Worm (Caenorhabditis elegans): ENCODE measurements around the gene F17E9.5.
A peak's percentile ranks its signal among the peaks of the same experiment; 100 is the strongest.
"Not testable (repeated sequence)": the region's sequence is repeated elsewhere in the genome, so short reads cannot be mapped to it uniquely, and the experiment has no call there.

Gene F17E9.5

ce11 chrIV:8380266-8380850 lies 34.7 kb downstream of the F17E9.5 start:
- TF ChIP-seq egl-13 (tag; optimal IDR thresholded peaks at IDR 0.05) (no peak), fkh-8 (tag; optimal IDR thresholded peaks at IDR 0.05) (no peak), pqm-1 (tag; optimal IDR thresholded peaks at IDR 0.05) (peak; percentile 75), lin-35 (GFP tag; optimal IDR thresholded peaks at IDR 0.05) (peak in 1 of 2 experiments; percentile 27), lin-14 (GFP tag; optimal IDR thresholded peaks at IDR 0.05) (peak; percentile 12), aha-1 (tag; optimal IDR thresholded peaks at IDR 0.05) (no peak), efl-1 (optimal IDR thresholded peaks at IDR 0.05) (no peak), efl-1 (GFP tag; optimal IDR thresholded peaks at IDR 0.05 in 1 of 2) (no peak), mab-9 (GFP tag; IDR thresholded peaks at IDR 0.05) (no peak), elt-2 (tag; optimal IDR thresholded peaks at IDR 0.05) (peak; percentile 86), ceh-88 (GFP tag; IDR thresholded peaks at IDR 0.05) (no peak)

DNA sequence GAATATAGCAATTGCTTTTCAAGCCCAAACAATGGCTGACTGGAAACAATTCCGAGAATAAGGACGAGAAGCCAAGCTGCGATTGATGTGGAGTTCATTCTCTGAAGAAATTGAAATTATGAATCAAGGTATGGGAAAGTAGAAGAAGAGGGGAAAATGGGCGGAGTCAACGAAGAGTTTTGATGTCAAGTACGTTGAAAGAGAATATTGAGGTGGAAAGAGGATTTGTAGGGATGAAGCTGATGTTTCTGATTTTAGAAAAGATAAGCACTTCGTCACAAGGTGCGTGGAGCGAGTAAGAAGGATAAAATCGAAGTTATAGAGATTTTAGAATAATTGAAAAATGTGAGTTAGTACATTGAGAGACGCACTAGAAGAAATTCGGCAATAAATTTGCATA lies 37.1 kb downstream of the F17E9.5 start, which contains the start of gene D2096.9:
Gene D2096.9, minus strand, starts transcription at position 101 of the 400 bp plus-strand sequence.
- no peak for TF ChIP-seq lin-15B (tag; optimal IDR thresholded peaks at IDR 0.05)
- peak; percentile 45 for TF ChIP-seq dsc-1 (tag; optimal IDR thresholded peaks at IDR 0.05)
- no peak for TF ChIP-seq rnt-1 (tag; optimal IDR thresholded peaks at IDR 0.05)

ce11 chrIV:8384737-8385136 lies 39.1 kb downstream of the F17E9.5 start:
- TF ChIP-seq nhr-71 (tag; optimal IDR thresholded peaks at IDR 0.05) (no peak), vab-15 (tag; optimal IDR thresholded peaks at IDR 0.05) (no peak), fkh-10 (GFP tag; optimal IDR thresholded peaks at IDR 0.05) (no peak), sup-37 (GFP tag; optimal IDR thresholded peaks at IDR 0.05) (no peak), blmp-1 (tag; optimal IDR thresholded peaks at IDR 0.05) (no peak), nhr-90 (tag; optimal IDR thresholded peaks at IDR 0.05; ENCODE audit: poor library complexity) (no peak), egl-13 (tag; optimal IDR thresholded peaks at IDR 0.05) (no peak), nhr-237 (tag; optimal IDR thresholded peaks at IDR 0.05) (no peak), fkh-8 (tag; optimal IDR thresholded peaks at IDR 0.05) (no peak), hpl-2 (GFP tag; optimal IDR thresholded peaks at IDR 0.05) (no peak), egl-27 (tag; optimal IDR thresholded peaks at IDR 0.05) (no peak), unc-30 (tag; optimal IDR thresholded peaks at IDR 0.05) (no peak), nhr-20 (tag; optimal IDR thresholded peaks at IDR 0.05) (no peak)

ce11 chrIV:8385662-8386061 lies 40.0 kb downstream of the F17E9.5 start:
- peak; percentile 39 for TF ChIP-seq lin-14 (GFP tag; optimal IDR thresholded peaks at IDR 0.05)
- no peak for TF ChIP-seq isw-1 (GFP tag; IDR thresholded peaks at IDR 0.05)
- no peak for TF ChIP-seq tlp-1 (tag; optimal IDR thresholded peaks at IDR 0.05)
- no peak for TF ChIP-seq pag-3 (tag; optimal IDR thresholded peaks at IDR 0.05; ENCODE audit: borderline replicate concordance, insufficient read depth)
- TF ChIP-seq ceh-63 (GFP tag; optimal IDR thresholded peaks at IDR 0.05) = no peak

DNA sequence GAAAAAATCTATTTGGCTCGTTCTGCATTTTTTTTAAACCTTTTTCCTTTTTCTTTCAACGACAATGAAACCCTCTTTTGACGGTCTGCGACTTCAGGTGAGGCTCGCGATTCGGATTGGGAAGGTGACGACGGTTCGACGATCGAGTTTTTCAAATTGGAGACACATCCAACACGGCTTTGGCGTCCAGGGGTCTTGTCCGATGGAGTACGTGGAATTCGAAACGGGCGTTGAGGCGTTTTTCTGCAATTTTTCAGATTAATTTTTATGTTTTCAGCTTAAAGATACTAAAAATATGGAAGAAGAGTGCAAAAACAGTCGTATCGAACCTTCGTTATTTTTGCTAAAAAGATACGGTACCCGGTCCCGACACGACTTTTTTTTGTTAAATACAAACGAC lies 43.5 kb downstream of the F17E9.5 start, which contains the start of gene D2096.10:
Gene D2096.10, minus strand, starts transcription at position 101 of the 400 bp plus-strand sequence.
- TF ChIP-seq ets-5 (GFP tag; IDR thresholded peaks at IDR 0.05); nhr-71 (tag; optimal IDR thresholded peaks at IDR 0.05); ceh-82 (tag; optimal IDR thresholded peaks at IDR 0.05): not testable (repeated sequence)

ce11 chrIV:8394105-8394504 lies 48.5 kb downstream of the F17E9.5 start, which contains the start of gene D2096.11:
Gene D2096.11 (minus strand): TSS chrIV:8394205.
- no peak for TF ChIP-seq fkh-4 (tag; optimal IDR thresholded peaks at IDR 0.05; ENCODE audit: borderline replicate concordance)
- TF ChIP-seq ces-1 (GFP tag; optimal IDR thresholded peaks at IDR 0.05) = no peak
- no peak for TF ChIP-seq ztf-4 (tag; optimal IDR thresholded peaks at IDR 0.05)
- TF ChIP-seq dsc-1 (tag; optimal IDR thresholded peaks at IDR 0.05) = no peak
- TF ChIP-seq grh-1 (GFP tag; IDR thresholded peaks at IDR 0.05) = no peak
- no peak for TF ChIP-seq irx-1 (tag; optimal IDR thresholded peaks at IDR 0.05)
- no peak for TF ChIP-seq dpl-1 (GFP tag; optimal IDR thresholded peaks at IDR 0.05)
- TF ChIP-seq tbx-2 (tag; optimal IDR thresholded peaks at IDR 0.05) = no peak
- no peak for TF ChIP-seq aha-1 (tag; optimal IDR thresholded peaks at IDR 0.05)
- no peak for TF ChIP-seq skn-1 (tag; optimal IDR thresholded peaks at IDR 0.05)
- TF ChIP-seq isw-1 (GFP tag; IDR thresholded peaks at IDR 0.05) = no peak
- TF ChIP-seq rnt-1 (tag; optimal IDR thresholded peaks at IDR 0.05) = no peak
- no peak for TF ChIP-seq mef-2 (tag; optimal IDR thresholded peaks at IDR 0.05)
- TF ChIP-seq unc-130 (tag; optimal IDR thresholded peaks at IDR 0.05) = no peak
- TF ChIP-seq tlp-1 (tag; optimal IDR thresholded peaks at IDR 0.05) = no peak
- TF ChIP-seq pax-3 (tag; optimal IDR thresholded peaks at IDR 0.05) = no peak
- no peak for TF ChIP-seq fkh-8 (tag; optimal IDR thresholded peaks at IDR 0.05)
- TF ChIP-seq nhr-76 (tag; optimal IDR thresholded peaks at IDR 0.05) = no peak
